Worm (Caenorhabditis elegans): Measurements from ENCODE around the gene sre-15.

DNA sequence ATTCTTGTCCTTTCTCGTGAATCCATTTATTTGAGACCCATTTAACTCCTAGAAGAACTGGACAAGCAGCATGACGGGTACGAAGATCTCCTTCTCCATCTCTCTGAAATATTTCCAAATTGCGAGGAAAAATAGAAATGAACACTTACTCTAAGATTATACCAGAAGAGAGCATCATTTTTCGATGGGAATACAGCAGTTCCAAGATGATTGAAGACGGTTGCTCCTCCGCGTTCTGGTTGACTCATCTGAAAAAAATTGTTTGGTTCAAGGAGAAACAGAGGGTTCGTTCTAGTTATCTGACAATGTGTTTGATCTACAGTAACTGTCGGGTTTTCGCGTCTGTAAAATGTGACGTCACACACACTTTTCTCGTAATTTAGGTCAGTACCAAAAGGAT, 33.3 kb downstream of the sre-15 start:
- TF ChIP-seq unc-62 (GFP tag; optimal IDR thresholded peaks at IDR 0.05) (no peak), madf-10 (tag; optimal IDR thresholded peaks at IDR 0.05) (no peak), sea-2 (GFP tag; IDR thresholded peaks at IDR 0.05) (no peak)
